Fruit fly (Drosophila melanogaster): ENCODE measurements around the gene Cp18.

DNA sequence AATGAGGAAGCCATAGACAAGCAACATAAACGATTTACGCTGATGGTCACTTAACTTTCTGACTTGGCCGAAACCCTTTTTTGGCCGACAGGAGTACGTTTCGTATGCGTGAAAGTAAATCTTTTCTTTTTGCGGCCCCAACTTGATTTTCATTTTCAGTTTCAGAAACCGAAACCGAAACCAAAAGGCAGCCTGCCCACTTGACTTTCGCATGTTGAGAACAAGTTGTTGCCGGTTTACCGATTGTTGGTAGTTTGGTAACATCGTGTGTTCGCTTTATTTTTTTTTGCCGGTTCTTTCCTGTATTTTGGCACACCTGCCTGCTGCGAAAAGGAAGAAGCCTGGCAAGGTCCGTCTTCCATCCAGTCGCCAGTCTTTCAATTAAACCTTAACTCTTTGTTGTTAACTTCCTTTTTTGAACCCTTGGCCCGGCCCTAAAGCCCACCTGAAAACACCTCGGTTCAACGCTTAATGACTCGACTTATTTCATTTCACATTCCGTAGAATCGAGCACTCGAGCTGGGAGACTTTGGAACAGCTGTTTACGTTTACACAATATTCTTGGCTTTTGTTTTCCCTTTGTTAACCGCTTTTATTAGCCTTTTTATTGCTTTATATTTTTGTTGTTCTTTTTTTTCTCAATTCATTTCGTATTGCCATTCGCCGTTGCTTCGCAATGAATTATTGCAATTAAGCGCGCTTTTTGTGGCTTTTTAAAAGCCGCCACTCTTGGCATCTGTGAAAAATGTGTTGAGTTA lies 48.6 kb downstream of the Cp18 start:
- TF ChIP-seq Mnt (GFP tag; optimal IDR thresholded peaks at IDR 0.05) (no peak), bab1 (GFP tag; optimal IDR thresholded peaks at IDR 0.05) (peak; percentile 27), CG1620 (GFP tag; optimal IDR thresholded peaks at IDR 0.05) (no peak), ovo (GFP tag; optimal IDR thresholded peaks at IDR 0.05) (no peak), Clk (GFP tag; optimal IDR thresholded peaks at IDR 0.05) (no peak), CG12768 (GFP tag; optimal IDR thresholded peaks at IDR 0.05) (no peak), tj (GFP tag; optimal IDR thresholded peaks at IDR 0.05) (peak; percentile 86), CG5204 (GFP tag; optimal IDR thresholded peaks at IDR 0.05) (no peak), Hr96 (GFP tag; optimal IDR thresholded peaks at IDR 0.05) (no peak), cic (GFP tag; optimal IDR thresholded peaks at IDR 0.05) (no peak), CG14711 (tag; optimal IDR thresholded peaks at IDR 0.05) (no peak), CG11617 (GFP tag; optimal IDR thresholded peaks at IDR 0.05) (no peak), CG7101 (tag; optimal IDR thresholded peaks at IDR 0.05) (no peak)

All from whole organism, adult.